Fruit fly (Drosophila melanogaster) whole organism, embryonic: ENCODE data around the gene CG13097.

Experiments
- Atf6 ChIP-seq: fragments of 200-800 bp; sonication (Bioruptor generic); IDR thresholded peaks from 2 replicates; pipeline ENCODE4 v1.3.6; 2022; ENCODE audit warnings: missing biosample characterization, missing genetic modification characterization
- CG10147 ChIP-seq: fragments of 200-800 bp; sonication (Bioruptor generic); optimal IDR thresholded peaks from 2 replicates; lab custom pipeline; 2019; ENCODE audit warnings: missing biosample characterization, mild to moderate bottlenecking, missing genetic modification characterization, moderate library complexity
- CG10209 ChIP-seq: fragments of 200-800 bp; sonication (Bioruptor generic); optimal IDR thresholded peaks from 3 replicates; lab custom pipeline; 2017; ENCODE audit warnings: missing biosample characterization, mild to moderate bottlenecking, missing genetic modification characterization, missing genetic modification reagents
- CG10431 ChIP-seq: fragments of 200-800 bp; sonication (Bioruptor generic); optimal IDR thresholded peaks from 3 replicates; lab custom pipeline; 2018; ENCODE audit warnings: missing biosample characterization, mild to moderate bottlenecking, missing genetic modification characterization
- CG10462 ChIP-seq: fragments of 200-800 bp; sonication (Bioruptor generic); optimal IDR thresholded peaks from 2 replicates; lab custom pipeline; 2016; ENCODE audit warnings: missing biosample characterization, missing genetic modification characterization
- CG10565 ChIP-seq: fragments of 200-800 bp; sonication (Bioruptor generic); optimal IDR thresholded peaks from 3 replicates; lab custom pipeline; 2016; ENCODE audit warnings: missing biosample characterization, mild to moderate bottlenecking, missing genetic modification characterization
- CG10654 ChIP-seq: fragments of 200-800 bp; sonication (Bioruptor generic); optimal IDR thresholded peaks from 2 replicates; lab custom pipeline; 2016; ENCODE audit warnings: missing biosample characterization, missing genetic modification characterization
- CG12299 ChIP-seq: fragments of 200-800 bp; sonication (Bioruptor generic); optimal IDR thresholded peaks from 2 replicates; lab custom pipeline; 2018; ENCODE audit warnings: missing biosample characterization, mild to moderate bottlenecking, missing genetic modification characterization
- CG12942 ChIP-seq: fragments of 200-800 bp; sonication (Bioruptor generic); optimal IDR thresholded peaks from 3 replicates; lab custom pipeline; 2016; ENCODE audit warnings: missing biosample characterization, missing genetic modification characterization
- CG17568 ChIP-seq: fragments of 200-800 bp; sonication (Bioruptor generic); optimal IDR thresholded peaks from 2 replicates; lab custom pipeline; 2018; ENCODE audit warnings: missing biosample characterization, mild to moderate bottlenecking, missing genetic modification characterization, moderate library complexity
- CG17912 ChIP-seq: fragments of 200-800 bp; sonication (Bioruptor generic); optimal IDR thresholded peaks from 2 replicates; lab custom pipeline; 2018; ENCODE audit warnings: missing biosample characterization, mild to moderate bottlenecking, missing genetic modification characterization
- CG1792 ChIP-seq: fragments of 200-800 bp; sonication (Bioruptor generic); optimal IDR thresholded peaks from 2 replicates; lab custom pipeline; 2016; ENCODE audit warnings: missing biosample characterization, missing genetic modification characterization
- CG2120 ChIP-seq: fragments of 200-800 bp; sonication (Bioruptor generic); optimal IDR thresholded peaks from 3 replicates; lab custom pipeline; 2016; ENCODE audit warnings: missing biosample characterization, missing genetic modification characterization
- CG2712 ChIP-seq: fragments of 200-800 bp; optimal IDR thresholded peaks from 3 replicates; lab custom pipeline; 2019; ENCODE audit warnings: missing biosample characterization, mild to moderate bottlenecking, missing genetic modification characterization, moderate library complexity
- CG2875 ChIP-seq: fragments of 200-800 bp; sonication (Bioruptor generic); optimal IDR thresholded peaks from 2 replicates; lab custom pipeline; 2017; ENCODE audit warnings: missing biosample characterization, mild to moderate bottlenecking, missing genetic modification characterization, missing genetic modification reagents
- CG30431 ChIP-seq: fragments of 200-800 bp; sonication (Bioruptor generic); optimal IDR thresholded peaks from 2 replicates; lab custom pipeline; 2017; ENCODE audit warnings: missing biosample characterization, missing genetic modification characterization
- CG4854 ChIP-seq: fragments of 200-800 bp; sonication (Bioruptor generic); optimal IDR thresholded peaks from 2 replicates; lab custom pipeline; 2016; ENCODE audit warnings: missing biosample characterization, missing genetic modification characterization, inconsistent platforms
- CG5180 ChIP-seq: fragments of 200-800 bp; sonication (Bioruptor generic); optimal IDR thresholded peaks from 3 replicates; lab custom pipeline; 2017; ENCODE audit warnings: missing biosample characterization, missing genetic modification characterization, mild to moderate bottlenecking, moderate library complexity, missing genetic modification reagents
- CG6254 ChIP-seq: fragments of 200-800 bp; sonication (Bioruptor generic); optimal IDR thresholded peaks from 3 replicates; lab custom pipeline; 2017; ENCODE audit warnings: mild to moderate bottlenecking, missing biosample characterization, missing genetic modification reagents, missing genetic modification characterization
- CG6765 ChIP-seq: fragments of 200-800 bp; sonication (Bioruptor generic); optimal IDR thresholded peaks from 3 replicates; lab custom pipeline; 2017; ENCODE audit warnings: missing biosample characterization, mild to moderate bottlenecking, missing genetic modification characterization
- CG7786 ChIP-seq: fragments of 200-800 bp; sonication (Bioruptor generic); optimal IDR thresholded peaks from 2 replicates; lab custom pipeline; 2016; ENCODE audit warnings: missing biosample characterization, missing genetic modification characterization
- CG9609 ChIP-seq: fragments of 200-800 bp; sonication (Bioruptor generic); optimal IDR thresholded peaks from 3 replicates; lab custom pipeline; 2016; ENCODE audit warnings: missing biosample characterization, missing genetic modification characterization
- CTCF ChIP-seq: fragments of 200-800 bp; sonication (Bioruptor generic); optimal IDR thresholded peaks from 2 replicates; lab custom pipeline; 2017; ENCODE audit warnings: missing biosample characterization, mild to moderate bottlenecking, missing genetic modification characterization, moderate library complexity
- Dfd ChIP-seq, 2 experiments: fragments of >200 bp; optimal IDR thresholded peaks; 2 replicates each; lab custom pipeline; 2017; ENCODE audit warnings: missing biosample characterization in 2 of 2, missing genetic modification characterization in 2 of 2
- Dll ChIP-seq: fragments of 200-800 bp; sonication (Bioruptor generic); IDR thresholded peaks from 4 replicates; pipeline ENCODE4 v1.3.6; 2022; ENCODE audit warnings: missing biosample characterization, missing genetic modification characterization; ENCODE audit not compliant: partially characterized antibody
- E2f2 ChIP-seq: fragments of 200-800 bp; sonication (Bioruptor generic); IDR thresholded peaks from 2 replicates; pipeline ENCODE4 v1.3.6; 2022; ENCODE audit warnings: missing biosample characterization, missing genetic modification characterization
- Eip74EF ChIP-seq, 2 experiments: fragments of 200-800 bp in 1 of 2; fragments of >200 bp in 1 of 2; sonication (Bioruptor generic) in 1 of 2; optimal IDR thresholded peaks; 2 replicates each; lab custom pipeline; 2017 to 2019; ENCODE audit warnings: missing biosample characterization in 2 of 2, missing genetic modification characterization in 2 of 2, mild to moderate bottlenecking in 1 of 2, moderate library complexity in 1 of 2
- Gug ChIP-seq: fragments of 200-800 bp; sonication (Bioruptor generic); IDR thresholded peaks from 4 replicates; pipeline ENCODE4 v1.3.6; 2022; ENCODE audit warnings: missing biosample characterization, missing genetic modification characterization
- MTF-1 ChIP-seq: fragments of 200-800 bp; sonication (Bioruptor generic); optimal IDR thresholded peaks from 2 replicates; lab custom pipeline; 2018; ENCODE audit warnings: missing biosample characterization, mild to moderate bottlenecking, missing genetic modification characterization, borderline replicate concordance
- Med ChIP-seq: fragments of 200-800 bp; sonication (Bioruptor generic); peaks from one replicate; lab custom pipeline; 2016; ENCODE audit warnings: missing biosample characterization, missing genetic modification characterization, mild to moderate bottlenecking, inconsistent platforms, moderate library complexity
- NC2β ChIP-seq: fragments of 200-800 bp; sonication (Bioruptor generic); optimal IDR thresholded peaks from 2 replicates; lab custom pipeline; 2016; ENCODE audit warnings: missing biosample characterization, missing genetic modification characterization
- Neu2 ChIP-seq: fragments of 200-800 bp; sonication (Bioruptor generic); optimal IDR thresholded peaks from 3 replicates; lab custom pipeline; 2016; ENCODE audit warnings: missing biosample characterization, missing genetic modification characterization, borderline replicate concordance
- PHDP ChIP-seq: fragments of 200-800 bp; sonication (Bioruptor generic); optimal IDR thresholded peaks from 3 replicates; lab custom pipeline; 2018; ENCODE audit warnings: missing biosample characterization, mild to moderate bottlenecking, missing genetic modification characterization, moderate library complexity
- Pdp1 ChIP-seq, 2 experiments: fragments of 200-800 bp; sonication (Bioruptor generic); optimal IDR thresholded peaks; 3 replicates each; lab custom pipeline; 2016; ENCODE audit warnings: missing biosample characterization in 2 of 2, missing genetic modification characterization in 2 of 2, mild to moderate bottlenecking in 1 of 2, moderate library complexity in 1 of 2
- Poxn ChIP-seq: fragments of 200-800 bp; sonication (Bioruptor generic); IDR thresholded peaks from 2 replicates; pipeline ENCODE4 v1.3.6; 2022; ENCODE audit warnings: missing biosample characterization, missing genetic modification characterization
- ab ChIP-seq: fragments of 200-800 bp; sonication (Bioruptor generic); optimal IDR thresholded peaks from 2 replicates; lab custom pipeline; 2016; ENCODE audit warnings: missing biosample characterization, missing genetic modification characterization
- bab2 ChIP-seq: fragments of 200-800 bp; sonication (Bioruptor generic); optimal IDR thresholded peaks from 2 replicates; lab custom pipeline; 2016; ENCODE audit warnings: missing biosample characterization, missing genetic modification characterization
- btn ChIP-seq: fragments of 200-800 bp; sonication (Bioruptor generic); optimal IDR thresholded peaks from 2 replicates; lab custom pipeline; 2016; ENCODE audit warnings: missing biosample characterization, missing genetic modification characterization
- caup ChIP-seq: fragments of 200-800 bp; sonication (Bioruptor generic); optimal IDR thresholded peaks from 3 replicates; lab custom pipeline; 2017; ENCODE audit warnings: missing biosample characterization, mild to moderate bottlenecking, missing genetic modification characterization, moderate library complexity; ENCODE audit not compliant: severe bottlenecking
- chif ChIP-seq, 2 experiments: fragments of 200-800 bp; sonication (Bioruptor generic); optimal IDR thresholded peaks; 3 replicates each; lab custom pipeline; 2016; ENCODE audit warnings: missing biosample characterization in 2 of 2, missing genetic modification characterization in 2 of 2
- crc ChIP-seq: fragments of 200-800 bp; sonication (Bioruptor generic); optimal IDR thresholded peaks from 2 replicates; lab custom pipeline; 2016; ENCODE audit warnings: missing biosample characterization, missing genetic modification characterization
- danr ChIP-seq: fragments of 200-800 bp; sonication (Bioruptor generic); IDR thresholded peaks from 2 replicates; pipeline ENCODE4 v1.3.6; 2022; ENCODE audit warnings: missing biosample characterization, missing genetic modification characterization
- fd102C ChIP-seq: fragments of 200-800 bp; sonication (Bioruptor generic); optimal IDR thresholded peaks from 2 replicates; lab custom pipeline; 2018; ENCODE audit warnings: missing biosample characterization, mild to moderate bottlenecking, missing genetic modification characterization, moderate library complexity
- ind ChIP-seq: fragments of 200-800 bp; sonication (Bioruptor generic); optimal IDR thresholded peaks from 3 replicates; lab custom pipeline; 2016; ENCODE audit warnings: missing biosample characterization, missing genetic modification characterization
- kni ChIP-seq: fragments of 200-800 bp; sonication (Bioruptor generic); optimal IDR thresholded peaks from 3 replicates; lab custom pipeline; 2017; ENCODE audit warnings: mild to moderate bottlenecking, missing biosample characterization, missing genetic modification reagents, missing genetic modification characterization
- pfk ChIP-seq: fragments of 200-800 bp; sonication (Bioruptor generic); optimal IDR thresholded peaks from 2 replicates; lab custom pipeline; 2018; ENCODE audit warnings: missing biosample characterization, mild to moderate bottlenecking, missing genetic modification characterization, moderate library complexity
- pho ChIP-seq: fragments of 200-800 bp; sonication (Bioruptor generic); optimal IDR thresholded peaks from 2 replicates; lab custom pipeline; 2016; ENCODE audit warnings: missing biosample characterization, missing genetic modification characterization
- pita ChIP-seq: fragments of 200-800 bp; sonication (Bioruptor generic); optimal IDR thresholded peaks from 2 replicates; lab custom pipeline; 2017; ENCODE audit warnings: missing biosample characterization, mild to moderate bottlenecking, missing genetic modification characterization
- usp ChIP-seq: fragments of >200 bp; optimal IDR thresholded peaks from 2 replicates; lab custom pipeline; 2017; ENCODE audit warnings: missing biosample characterization, missing genetic modification characterization

The CG13097 gene

DNA sequence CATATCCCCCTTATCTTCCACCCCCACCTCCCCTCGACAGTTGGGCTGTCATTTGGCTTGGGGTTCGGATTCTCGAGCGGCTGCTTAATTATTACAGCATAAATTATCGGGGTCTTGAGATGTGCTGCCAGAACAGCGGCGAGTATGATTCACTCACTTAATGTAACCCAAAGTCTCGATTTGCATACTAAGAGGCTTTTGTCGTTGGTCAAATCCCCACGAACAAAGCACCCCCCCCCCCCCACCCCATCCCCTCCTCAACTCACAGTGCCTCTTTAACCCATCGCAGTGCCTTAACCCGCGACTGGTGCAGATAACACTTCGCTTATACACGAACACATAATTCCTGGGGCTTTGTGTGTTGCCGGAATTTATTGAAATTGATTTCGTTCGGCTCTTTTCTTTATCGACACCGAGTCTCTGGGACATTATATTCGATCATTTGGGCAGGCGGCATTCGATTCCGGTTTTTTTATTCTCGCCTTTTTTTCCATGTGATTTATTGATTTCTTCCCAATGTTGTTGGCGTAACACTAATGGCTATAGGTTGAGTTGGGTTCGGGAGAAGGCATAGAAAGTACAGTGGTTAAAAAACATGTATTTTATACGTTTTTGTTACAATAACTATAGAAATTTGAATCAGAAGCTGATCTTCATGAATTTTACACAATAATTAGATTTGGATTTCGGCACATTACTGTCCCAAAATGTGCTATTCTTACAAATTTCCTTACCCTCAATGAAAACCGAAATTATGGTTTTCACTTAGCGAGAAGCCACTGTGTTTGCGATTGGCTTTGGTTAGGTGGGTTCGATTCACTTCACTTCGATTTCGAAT, 39.3 kb upstream of the CG13097 start (continued):
- TF ChIP-seq crc (GFP tag; lab: Kevin White, UChicago) (peak; percentile 55), CG17912 (GFP tag; lab: Kevin White, UChicago) (no peak), CG12299 (tag; lab: Kevin White, UChicago) (no peak), btn (GFP tag; lab: Kevin White, UChicago) (no peak), Atf6 (GFP tag; lab: Robert Waterston, UW) (no peak), bab2 (GFP tag; lab: Kevin White, UChicago) (peak; percentile 23), CG30431 (GFP tag; lab: Kevin White, UChicago) (peak; percentile 54), CG12942 (no peak), CG17568 (GFP tag; lab: Kevin White, UChicago) (no peak), CG6765 (no peak), Gug (GFP tag; lab: Robert Waterston, UW) (no peak), pita (GFP tag; lab: Kevin White, UChicago) (no peak), Dll (no peak), kni (GFP tag; lab: Kevin White, UChicago) (peak; percentile 84), PHDP (peak; percentile 22), ab (no peak), MTF-1 (GFP tag; lab: Kevin White, UChicago) (no peak), Med (GFP tag; lab: Kevin White, UChicago) (peak; percentile 85), CG10147 (GFP tag; lab: Kevin White, UChicago) (no peak), CG1792 (GFP tag; lab: Kevin White, UChicago) (no peak), CG7786 (peak; percentile 32), caup (no peak), pfk (GFP tag; lab: Kevin White, UChicago) (no peak), Poxn (GFP tag; lab: Robert Waterston, UW) (no peak), CG2712 (peak; percentile 57), CG2875 (GFP tag; lab: Kevin White, UChicago) (peak; percentile 50), CG10565 (GFP tag; lab: Kevin White, UChicago) (no peak), CTCF (GFP tag; lab: Kevin White, UChicago) (no peak), CG2120 (peak; percentile 39), CG10654 (GFP tag; lab: Kevin White, UChicago) (no peak), Dfd (GFP tag; optimal IDR thresholded peaks at IDR 0.05; lab: Kevin White, UChicago) (no peak), Pdp1 (GFP tag; optimal IDR thresholded peaks at IDR 0.05; lab: Kevin White, UChicago) (peak; percentile 29 to 49), Neu2 (GFP tag; lab: Kevin White, UChicago) (no peak), CG4854 (GFP tag; lab: Kevin White, UChicago) (no peak), CG6254 (GFP tag; lab: Kevin White, UChicago) (peak; percentile 9), danr (no peak), pho (GFP tag; lab: Kevin White, UChicago) (peak; percentile 38), CG5180 (GFP tag; lab: Kevin White, UChicago) (no peak), CG10462 (GFP tag; lab: Kevin White, UChicago) (no peak), usp (no peak), CG10431 (GFP tag; lab: Kevin White, UChicago) (no peak), CG9609 (GFP tag; lab: Kevin White, UChicago) (peak; percentile 28), CG10209 (GFP tag; lab: Kevin White, UChicago) (no peak), NC2β (GFP tag; lab: Kevin White, UChicago) (no peak), chif (GFP tag; optimal IDR thresholded peaks at IDR 0.05; lab: Kevin White, UChicago) (peak in 1 of 2 experiments; percentile 69), Eip74EF (GFP tag; optimal IDR thresholded peaks at IDR 0.05; lab: Kevin White, UChicago) (peak in 1 of 2 experiments; percentile 10), E2f2 (GFP tag; lab: Robert Waterston, UW) (no peak), ind (GFP tag; lab: Kevin White, UChicago) (peak; percentile 15), fd102C (GFP tag; lab: Kevin White, UChicago) (no peak)
